Fruit fly (Drosophila melanogaster) whole organism, adult: ENCODE results near the gene CG15385.
A peak's percentile ranks its signal among the peaks of the same experiment; 100 is the strongest.

Experiments
- CG11617 ChIP-seq: fragments of 200-800 bp; sonication (Bioruptor generic); optimal IDR thresholded peaks from 2 replicates; lab custom pipeline; 2017; ENCODE audit warnings: mild to moderate bottlenecking, missing biosample characterization, missing genetic modification reagents, missing genetic modification characterization
- CG12768 ChIP-seq: fragments of 200-800 bp; sonication (Bioruptor generic); optimal IDR thresholded peaks from 2 replicates; lab custom pipeline; 2017; ENCODE audit warnings: missing biosample characterization, missing genetic modification characterization, mild to moderate bottlenecking, moderate library complexity, missing genetic modification reagents
- CG14711 ChIP-seq: fragments of 200-800 bp; sonication (Bioruptor generic); optimal IDR thresholded peaks from 2 replicates; lab custom pipeline; 2018; ENCODE audit warnings: missing biosample characterization, mild to moderate bottlenecking, missing genetic modification characterization, moderate library complexity
- CG1620 ChIP-seq: fragments of 200-800 bp; sonication (Bioruptor generic); optimal IDR thresholded peaks from 2 replicates; lab custom pipeline; 2016; ENCODE audit warnings: missing biosample characterization, missing genetic modification characterization
- CG33017 ChIP-seq: fragments of 200-800 bp; sonication (Bioruptor generic); optimal IDR thresholded peaks from 2 replicates; lab custom pipeline; 2018; ENCODE audit warnings: missing biosample characterization, mild to moderate bottlenecking, missing genetic modification characterization, moderate library complexity
- CG5204 ChIP-seq: fragments of 200-800 bp; sonication (Bioruptor generic); optimal IDR thresholded peaks from 2 replicates; lab custom pipeline; 2016; ENCODE audit warnings: missing biosample characterization, missing genetic modification characterization
- CG7101 ChIP-seq: fragments of 200-800 bp; sonication (Bioruptor generic); optimal IDR thresholded peaks from 2 replicates; lab custom pipeline; 2018; ENCODE audit warnings: missing biosample characterization, mild to moderate bottlenecking, missing genetic modification characterization, moderate library complexity
- Clk ChIP-seq: fragments of 200-800 bp; sonication (Bioruptor generic); optimal IDR thresholded peaks from 2 replicates; lab custom pipeline; 2017; ENCODE audit warnings: missing biosample characterization, missing genetic modification characterization
- Crg-1 ChIP-seq: fragments of 200-800 bp; sonication (Bioruptor generic); optimal IDR thresholded peaks from 2 replicates; lab custom pipeline; 2016; ENCODE audit warnings: missing biosample characterization, missing genetic modification characterization
- Hr96 ChIP-seq: fragments of 200-800 bp; sonication (Bioruptor generic); optimal IDR thresholded peaks from 2 replicates; lab custom pipeline; 2016; ENCODE audit warnings: missing biosample characterization, missing genetic modification characterization
- Mnt ChIP-seq: fragments of 200-800 bp; sonication (Bioruptor generic); optimal IDR thresholded peaks from 2 replicates; lab custom pipeline; 2016; ENCODE audit warnings: missing biosample characterization, mild to moderate bottlenecking, missing genetic modification characterization
- bab1 ChIP-seq: fragments of 200-800 bp; sonication (Bioruptor generic); optimal IDR thresholded peaks from 3 replicates; lab custom pipeline; 2019; ENCODE audit warnings: missing biosample characterization, mild to moderate bottlenecking, missing genetic modification characterization, moderate library complexity
- cic ChIP-seq: fragments of 200-800 bp; sonication (Bioruptor generic); optimal IDR thresholded peaks from 2 replicates; lab custom pipeline; 2017; ENCODE audit warnings: missing biosample characterization, mild to moderate bottlenecking, missing genetic modification characterization, moderate library complexity
- cnc ChIP-seq, 2 experiments: fragments of >200 bp; optimal IDR thresholded peaks; 2 replicates each; lab custom pipeline; 2017
- kay ChIP-seq: fragments of 200-800 bp; sonication (Bioruptor generic); peaks from one replicate; lab custom pipeline; 2016; ENCODE audit warnings: missing biosample characterization, missing genetic modification characterization, borderline replicate concordance
- ovo ChIP-seq: fragments of 200-800 bp; sonication (Bioruptor generic); optimal IDR thresholded peaks from 2 replicates; lab custom pipeline; 2016; ENCODE audit warnings: missing biosample characterization, missing genetic modification characterization
- pad ChIP-seq: fragments of 200-800 bp; sonication (Bioruptor generic); optimal IDR thresholded peaks from 3 replicates; lab custom pipeline; 2017; ENCODE audit warnings: missing biosample characterization, missing genetic modification characterization, mild to moderate bottlenecking, moderate library complexity, missing genetic modification reagents
- tj ChIP-seq: fragments of 200-800 bp; sonication (Bioruptor generic); optimal IDR thresholded peaks from 3 replicates; lab custom pipeline; 2017; ENCODE audit warnings: missing biosample characterization, mild to moderate bottlenecking, missing genetic modification characterization, moderate library complexity
- toe ChIP-seq: fragments of 200-800 bp; sonication (Bioruptor generic); optimal IDR thresholded peaks from 2 replicates; lab custom pipeline; 2016; ENCODE audit warnings: missing biosample characterization, missing genetic modification characterization

Gene CG15385

dm6 chr2L:2165238-2165577, 47.2 kb downstream of the CG15385 start:
- TF ChIP-seq CG33017 (no peak), Hr96 (GFP tag; lab: Kevin White, UChicago) (no peak), CG12768 (GFP tag; lab: Kevin White, UChicago) (no peak)

DNA sequence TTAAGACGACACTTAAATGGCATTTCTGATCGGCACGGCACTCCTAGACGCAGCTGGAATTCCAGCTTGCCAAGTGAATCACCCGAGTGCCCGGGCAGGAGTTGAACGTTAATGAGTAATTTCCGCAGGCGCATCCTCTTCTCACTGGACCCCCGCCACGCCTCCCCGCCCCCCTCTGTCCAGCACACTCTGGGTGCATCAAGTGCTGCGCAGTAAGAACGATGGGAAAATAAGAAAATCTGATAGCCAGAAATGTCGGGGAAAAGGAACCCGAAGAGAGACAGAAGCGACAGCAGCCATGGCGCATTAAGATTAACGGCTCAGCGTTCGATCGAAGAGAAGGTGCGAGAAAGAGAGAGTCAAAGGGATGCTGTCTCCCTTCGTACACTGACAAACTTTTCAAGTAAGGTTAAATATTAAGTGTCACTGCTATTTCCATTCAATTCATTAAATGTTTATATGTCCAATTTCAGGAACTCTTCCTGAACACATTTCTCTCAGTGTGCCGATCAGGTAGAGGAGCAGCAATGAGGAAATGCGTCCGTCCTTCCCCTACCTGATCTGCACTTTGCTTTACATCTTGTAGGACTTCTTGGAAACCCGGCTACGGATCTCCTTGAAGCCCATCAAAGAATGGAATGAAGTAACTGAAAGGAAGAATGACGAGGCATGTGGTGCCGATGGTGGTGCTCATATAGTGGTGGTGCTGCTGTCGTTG, 47.7 kb downstream of the CG15385 start:
- TF ChIP-seq pad (GFP tag; lab: Kevin White, UChicago) (peak; percentile 3), CG14711 (no peak)

DNA sequence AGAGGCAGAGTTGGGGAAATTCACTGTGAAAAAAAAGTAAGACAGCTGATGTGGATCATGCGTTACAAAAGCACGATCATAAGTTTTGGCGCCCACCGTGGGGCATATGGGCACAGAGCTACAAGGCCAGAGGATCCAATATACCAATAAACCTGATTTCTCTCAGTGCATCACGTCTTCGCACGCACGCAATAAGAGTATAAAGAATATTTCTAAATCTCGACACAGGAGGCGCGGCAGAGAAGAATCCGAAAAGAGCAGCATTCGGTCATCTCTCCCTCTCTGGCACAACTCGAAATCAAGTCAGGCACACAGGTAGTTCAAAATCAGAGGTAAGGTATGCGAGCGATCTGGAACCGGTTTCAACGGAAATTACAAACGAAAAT, 48.8 kb downstream of the CG15385 start:
- no peak for TF ChIP-seq ovo (GFP tag; lab: Kevin White, UChicago)
- no peak for TF ChIP-seq kay (GFP tag; lab: Kevin White, UChicago)
- TF ChIP-seq CG14711 = no peak
- TF ChIP-seq Crg-1 = no peak
- TF ChIP-seq Clk (GFP tag; lab: Kevin White, UChicago) = no peak
- no peak for TF ChIP-seq CG1620 (GFP tag; lab: Kevin White, UChicago)
- no peak for TF ChIP-seq CG7101 (tag; lab: Kevin White, UChicago)
- TF ChIP-seq CG11617 (GFP tag; lab: Kevin White, UChicago) = no peak
- TF ChIP-seq cnc (optimal IDR thresholded peaks at IDR 0.05; lab: Kevin White, UChicago) = no peak
- TF ChIP-seq CG5204 = no peak
- no peak for TF ChIP-seq Mnt (GFP tag; lab: Kevin White, UChicago)

- TF ChIP-seq toe (GFP tag; lab: Kevin White, UChicago) = no peak
- peak; percentile 39 for TF ChIP-seq cic
Observed at dm6 chr2L:2162729-2163567, 49.4 kb downstream of the CG15385 start.

dm6 chr2L:2162281-2162680, 50.1 kb downstream of the CG15385 start:
- TF ChIP-seq cnc (optimal IDR thresholded peaks at IDR 0.05; lab: Kevin White, UChicago) (no peak), CG12768 (GFP tag; lab: Kevin White, UChicago) (no peak), ovo (GFP tag; lab: Kevin White, UChicago) (no peak), Crg-1 (no peak), Mnt (GFP tag; lab: Kevin White, UChicago) (no peak), CG11617 (GFP tag; lab: Kevin White, UChicago) (no peak), tj (no peak)

DNA sequence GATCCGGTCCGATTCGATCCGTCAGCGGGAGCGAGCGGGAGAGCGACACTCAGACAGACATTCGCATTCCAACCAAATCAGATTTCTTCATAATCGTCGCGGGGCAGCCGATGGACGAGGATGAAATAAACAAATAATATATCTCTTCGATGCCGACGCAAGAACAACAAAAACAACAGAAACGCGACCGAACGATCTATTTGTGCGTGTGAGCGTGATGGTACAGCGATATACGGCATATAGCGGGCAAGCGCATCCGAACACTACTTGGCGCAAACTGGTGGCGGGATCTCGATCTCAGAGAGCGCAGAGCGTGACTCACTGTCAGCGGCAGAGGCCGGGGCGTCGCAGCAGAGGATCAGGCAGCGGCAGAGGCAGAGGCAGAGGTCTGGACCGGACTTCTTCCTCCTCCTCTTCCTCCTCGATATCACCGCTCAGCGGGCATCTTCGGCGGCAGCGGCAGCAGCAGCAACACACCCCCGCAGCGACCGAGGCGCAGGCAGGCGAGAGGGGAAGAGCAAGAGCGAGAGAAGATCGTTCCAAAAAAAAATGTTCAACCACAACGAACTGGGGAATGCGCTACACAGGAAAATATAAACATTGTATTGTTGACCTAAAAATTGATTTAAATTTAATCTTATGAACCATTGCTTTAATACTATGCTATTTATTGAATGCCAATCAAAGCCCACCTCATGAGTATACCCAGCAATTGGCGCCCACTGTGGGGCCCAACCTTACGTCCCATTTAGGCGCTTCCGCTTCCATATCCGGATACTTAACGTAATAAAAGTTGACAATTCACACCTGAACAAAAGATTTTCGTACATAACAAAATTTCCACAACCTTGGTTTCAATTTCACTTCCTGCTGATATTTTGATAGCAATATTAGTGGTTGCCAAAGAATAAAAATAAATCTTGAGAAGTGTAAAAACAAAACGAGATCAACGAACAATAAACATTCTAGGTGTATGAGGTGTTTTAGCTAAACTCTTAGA, 50.8 kb downstream of the CG15385 start:
- TF ChIP-seq CG14711 (no peak), CG33017 (no peak), Hr96 (GFP tag; lab: Kevin White, UChicago) (no peak), Mnt (GFP tag; lab: Kevin White, UChicago) (no peak), cic (peak; percentile 16), Crg-1 (no peak), tj (no peak), bab1 (GFP tag; lab: Kevin White, UChicago) (no peak), CG12768 (GFP tag; lab: Kevin White, UChicago) (no peak), toe (GFP tag; lab: Kevin White, UChicago) (no peak), ovo (GFP tag; lab: Kevin White, UChicago) (peak; percentile 13), CG5204 (no peak), kay (GFP tag; lab: Kevin White, UChicago) (peak; percentile 75)
